Fruit fly (Drosophila melanogaster) whole organism, embryonic: ENCODE results near the gene CenB1A.

ENCODE experiments used
- Adf1 ChIP-seq: fragments of 200-800 bp; sonication (Bioruptor generic); IDR thresholded peaks from 2 replicates; pipeline ENCODE4 v1.3.6; 2022; ENCODE audit warnings: missing biosample characterization, missing genetic modification characterization
- Awh ChIP-seq: fragments of 200-800 bp; sonication (Bioruptor generic); IDR thresholded peaks from 2 replicates; pipeline ENCODE4, ENCODE4 v1.3.6; 2022; ENCODE audit warnings: missing biosample characterization, missing genetic modification characterization
- CG11085 ChIP-seq: fragments of 200-800 bp; sonication (Bioruptor generic); IDR thresholded peaks from 2 replicates; pipeline ENCODE4 v1.3.6; 2022; ENCODE audit warnings: missing biosample characterization, missing genetic modification characterization
- CG13424 ChIP-seq: fragments of 200-800 bp; sonication (Bioruptor generic); optimal IDR thresholded peaks from 2 replicates; lab custom pipeline; 2019; ENCODE audit warnings: missing biosample characterization, mild to moderate bottlenecking, missing genetic modification characterization, moderate library complexity
- CG14014 ChIP-seq: fragments of 200-800 bp; sonication (Bioruptor generic); IDR thresholded peaks from 2 replicates; pipeline ENCODE4 v1.3.6; 2022; ENCODE audit warnings: missing biosample characterization, missing genetic modification characterization
- CG15601 ChIP-seq: fragments of 200-800 bp; sonication (Bioruptor generic); optimal IDR thresholded peaks from 3 replicates; lab custom pipeline; 2019; ENCODE audit warnings: missing biosample characterization, mild to moderate bottlenecking, missing genetic modification characterization, moderate library complexity
- CG1603 ChIP-seq: fragments of 200-800 bp; sonication (Bioruptor generic); optimal IDR thresholded peaks from 2 replicates; lab custom pipeline; 2019; ENCODE audit warnings: missing biosample characterization, mild to moderate bottlenecking, missing genetic modification characterization, moderate library complexity
- CG17186 ChIP-seq: fragments of 200-800 bp; sonication (Bioruptor generic); optimal IDR thresholded peaks from 3 replicates; lab custom pipeline; 2017; ENCODE audit warnings: missing biosample characterization, missing genetic modification reagents, missing genetic modification characterization
- CG17568 ChIP-seq: fragments of 200-800 bp; sonication (Bioruptor generic); optimal IDR thresholded peaks from 2 replicates; lab custom pipeline; 2018; ENCODE audit warnings: missing biosample characterization, mild to moderate bottlenecking, missing genetic modification characterization, moderate library complexity
- CG18476 ChIP-seq: fragments of 200-800 bp; sonication (Bioruptor generic); optimal IDR thresholded peaks from 2 replicates; lab custom pipeline; 2016; ENCODE audit warnings: missing biosample characterization, mild to moderate bottlenecking, missing genetic modification characterization
- CG2120 ChIP-seq: fragments of 200-800 bp; sonication (Bioruptor generic); optimal IDR thresholded peaks from 3 replicates; lab custom pipeline; 2016; ENCODE audit warnings: missing biosample characterization, missing genetic modification characterization
- CG2129 ChIP-seq: fragments of 200-800 bp; sonication (Bioruptor generic); IDR thresholded peaks from 2 replicates; pipeline ENCODE4 v1.3.6; 2022; ENCODE audit warnings: missing biosample characterization, missing genetic modification characterization; ENCODE audit not compliant: partially characterized antibody
- CG2199 ChIP-seq: fragments of 200-800 bp; sonication (Bioruptor generic); IDR thresholded peaks from 3 replicates; pipeline ENCODE4 v1.3.6; 2022; ENCODE audit warnings: missing biosample characterization, missing genetic modification characterization
- CG33213 ChIP-seq: fragments of 200-800 bp; sonication (Bioruptor generic); optimal IDR thresholded peaks from 3 replicates; lab custom pipeline; 2016; ENCODE audit warnings: missing biosample characterization, missing genetic modification characterization
- CG4730 ChIP-seq: fragments of 200-800 bp; sonication (Bioruptor generic); IDR thresholded peaks from 2 replicates; pipeline ENCODE4 v1.3.6; 2022; ENCODE audit warnings: missing biosample characterization, missing genetic modification characterization
- CG6791 ChIP-seq: fragments of 200-800 bp; sonication (Bioruptor generic); IDR thresholded peaks from 3 replicates; pipeline ENCODE4 v1.3.6; 2022; ENCODE audit warnings: missing biosample characterization, missing genetic modification characterization; ENCODE audit not compliant: partially characterized antibody
- CG8388 ChIP-seq: fragments of 200-800 bp; sonication (Bioruptor generic); optimal IDR thresholded peaks from 2 replicates; lab custom pipeline; 2019; ENCODE audit warnings: missing biosample characterization, mild to moderate bottlenecking, missing genetic modification characterization, moderate library complexity
- CG9437 ChIP-seq: fragments of 200-800 bp; sonication (Bioruptor generic); optimal IDR thresholded peaks from 2 replicates; lab custom pipeline; 2018; ENCODE audit warnings: missing biosample characterization, mild to moderate bottlenecking, missing genetic modification characterization
- CG9727 ChIP-seq: fragments of 200-800 bp; sonication (Bioruptor generic); optimal IDR thresholded peaks from 3 replicates; lab custom pipeline; 2017; ENCODE audit warnings: missing biosample characterization, mild to moderate bottlenecking, missing genetic modification characterization
- CG9817 ChIP-seq: fragments of 200-800 bp; sonication (Bioruptor generic); optimal IDR thresholded peaks from 2 replicates; lab custom pipeline; 2018; ENCODE audit warnings: missing biosample characterization, mild to moderate bottlenecking, missing genetic modification characterization, moderate library complexity
- Dad ChIP-seq: fragments of 200-800 bp; sonication (Bioruptor generic); optimal IDR thresholded peaks from 3 replicates; lab custom pipeline; 2016; ENCODE audit warnings: missing biosample characterization, missing genetic modification characterization
- E2f2 ChIP-seq: fragments of 200-800 bp; sonication (Bioruptor generic); IDR thresholded peaks from 2 replicates; pipeline ENCODE4 v1.3.6; 2022; ENCODE audit warnings: missing biosample characterization, missing genetic modification characterization
- ERR ChIP-seq: fragments of 200-800 bp; sonication (Bioruptor generic); optimal IDR thresholded peaks from 2 replicates; lab custom pipeline; 2016; ENCODE audit warnings: missing biosample characterization, missing genetic modification characterization
- H2.0 ChIP-seq: fragments of 200-800 bp; sonication (Bioruptor generic); IDR thresholded peaks from 2 replicates; pipeline ENCODE4 v1.3.6; 2022; ENCODE audit warnings: missing biosample characterization, missing genetic modification characterization
- Lhr ChIP-seq: fragments of 200-800 bp; sonication (Bioruptor generic); optimal IDR thresholded peaks from 3 replicates; lab custom pipeline; 2017; ENCODE audit warnings: mild to moderate bottlenecking, missing biosample characterization, missing genetic modification reagents, missing genetic modification characterization
- Lpt ChIP-seq: fragments of >200 bp; optimal IDR thresholded peaks from 2 replicates; lab custom pipeline; 2018; ENCODE audit warnings: missing biosample characterization, missing genetic modification characterization
- MESR4 ChIP-seq: fragments of 200-800 bp; sonication (Bioruptor generic); optimal IDR thresholded peaks from 2 replicates; lab custom pipeline; 2018; ENCODE audit warnings: missing biosample characterization, mild to moderate bottlenecking, missing genetic modification characterization, moderate library complexity
- NfI ChIP-seq: fragments of 200-800 bp; sonication (Bioruptor generic); optimal IDR thresholded peaks from 3 replicates; lab custom pipeline; 2018; ENCODE audit warnings: missing biosample characterization, mild to moderate bottlenecking, missing genetic modification characterization, moderate library complexity
- Opbp ChIP-seq: fragments of 200-800 bp; sonication (Bioruptor generic); IDR thresholded peaks from 3 replicates; pipeline ENCODE4 v1.3.6; 2022; ENCODE audit warnings: missing biosample characterization, missing genetic modification characterization; ENCODE audit not compliant: partially characterized antibody
- PHDP ChIP-seq: fragments of 200-800 bp; sonication (Bioruptor generic); optimal IDR thresholded peaks from 3 replicates; lab custom pipeline; 2018; ENCODE audit warnings: missing biosample characterization, mild to moderate bottlenecking, missing genetic modification characterization, moderate library complexity
- Rfx ChIP-seq: fragments of 200-800 bp; sonication (Bioruptor generic); IDR thresholded peaks from 2 replicates; pipeline ENCODE4 v1.3.6; 2022; ENCODE audit warnings: missing biosample characterization, missing genetic modification characterization
- Xrp1 ChIP-seq: fragments of 200-800 bp; sonication (Bioruptor generic); IDR thresholded peaks from 2 replicates; pipeline ENCODE4 v1.3.6; 2022; ENCODE audit warnings: missing biosample characterization, missing genetic modification characterization
- bbx ChIP-seq: fragments of 200-800 bp; sonication (Bioruptor generic); IDR thresholded peaks from 2 replicates; pipeline ENCODE4 v1.3.6; 2022; ENCODE audit warnings: missing biosample characterization, missing genetic modification characterization; ENCODE audit not compliant: partially characterized antibody
- crp ChIP-seq, 2 experiments: fragments of 200-800 bp; sonication (Bioruptor generic); optimal IDR thresholded peaks; 2 replicates in 1 of 2; 3 replicates in 1 of 2; lab custom pipeline; 2017; ENCODE audit warnings: missing biosample characterization in 2 of 2, missing genetic modification characterization in 2 of 2, mild to moderate bottlenecking in 1 of 2, moderate library complexity in 1 of 2
- dimm ChIP-seq: fragments of 200-800 bp; sonication (Bioruptor generic); IDR thresholded peaks from 2 replicates; pipeline ENCODE4 v1.3.6; 2022; ENCODE audit warnings: missing biosample characterization, missing genetic modification characterization
- dmrt99B ChIP-seq: fragments of 200-800 bp; sonication (Bioruptor generic); optimal IDR thresholded peaks from 2 replicates; lab custom pipeline; 2018; ENCODE audit warnings: missing biosample characterization, mild to moderate bottlenecking, missing genetic modification characterization, moderate library complexity
- dpn ChIP-seq, 2 experiments: fragments of 200-800 bp; sonication (Bioruptor generic); optimal IDR thresholded peaks; 3 replicates each; lab custom pipeline; 2016; ENCODE audit warnings: missing biosample characterization in 2 of 2, missing genetic modification characterization in 2 of 2
- ems ChIP-seq: fragments of 200-800 bp; sonication (Bioruptor generic); optimal IDR thresholded peaks from 3 replicates; lab custom pipeline; 2016; ENCODE audit warnings: missing biosample characterization, missing genetic modification characterization
- fd102C ChIP-seq: fragments of 200-800 bp; sonication (Bioruptor generic); optimal IDR thresholded peaks from 2 replicates; lab custom pipeline; 2018; ENCODE audit warnings: missing biosample characterization, mild to moderate bottlenecking, missing genetic modification characterization, moderate library complexity
- jing ChIP-seq: fragments of 200-800 bp; sonication (Bioruptor generic); optimal IDR thresholded peaks from 2 replicates; lab custom pipeline; 2018; ENCODE audit warnings: missing biosample characterization, mild to moderate bottlenecking, missing genetic modification characterization
- kah ChIP-seq: fragments of 200-800 bp; sonication (Bioruptor generic); optimal IDR thresholded peaks from 2 replicates; lab custom pipeline; 2018; ENCODE audit warnings: missing biosample characterization, mild to moderate bottlenecking, missing genetic modification characterization
- lov ChIP-seq, 2 experiments: fragments of 200-800 bp in 1 of 2; fragments of >200 bp in 1 of 2; sonication (Bioruptor generic) in 1 of 2; IDR thresholded peaks in 1 of 2; optimal IDR thresholded peaks in 1 of 2; 2 replicates in 1 of 2; 3 replicates in 1 of 2; pipeline versions ENCODE4 v1.3.6 to Lab custom; 2017 to 2022; ENCODE audit warnings: missing biosample characterization in 1 of 2, missing genetic modification characterization in 1 of 2
- nmo ChIP-seq: fragments of 200-800 bp; sonication (Bioruptor generic); optimal IDR thresholded peaks from 2 replicates; lab custom pipeline; 2018; ENCODE audit warnings: missing biosample characterization, mild to moderate bottlenecking, missing genetic modification characterization, moderate library complexity
- tin ChIP-seq: fragments of 200-800 bp; sonication (Bioruptor generic); optimal IDR thresholded peaks from 3 replicates; lab custom pipeline; 2016; ENCODE audit warnings: missing biosample characterization, missing genetic modification characterization
- tna ChIP-seq: fragments of 200-800 bp; sonication (Bioruptor generic); IDR thresholded peaks from 2 replicates; pipeline ENCODE4 v1.3.6; 2022; ENCODE audit warnings: missing biosample characterization, missing genetic modification characterization; ENCODE audit not compliant: partially characterized antibody
- ttk ChIP-seq: fragments of 200-800 bp; sonication (Bioruptor generic); IDR thresholded peaks from 2 replicates; pipeline ENCODE4 v2.1.2; 2022; ENCODE audit warnings: missing biosample characterization, missing genetic modification characterization
- twi ChIP-seq: fragments of 200-800 bp; optimal IDR thresholded peaks from 2 replicates; lab custom pipeline; 2019; ENCODE audit warnings: missing biosample characterization, mild to moderate bottlenecking, missing genetic modification characterization, moderate library complexity
- vvl ChIP-seq: fragments of 200-800 bp; sonication (Bioruptor generic); IDR thresholded peaks from 2 replicates; pipeline ENCODE4 v1.3.6; 2022; ENCODE audit warnings: missing biosample characterization, missing genetic modification characterization
- wdn ChIP-seq: fragments of 200-800 bp; sonication (Bioruptor generic); IDR thresholded peaks from 2 replicates; pipeline ENCODE4 v1.3.6; 2022; ENCODE audit warnings: missing biosample characterization, missing genetic modification characterization

CenB1A gene

DNA sequence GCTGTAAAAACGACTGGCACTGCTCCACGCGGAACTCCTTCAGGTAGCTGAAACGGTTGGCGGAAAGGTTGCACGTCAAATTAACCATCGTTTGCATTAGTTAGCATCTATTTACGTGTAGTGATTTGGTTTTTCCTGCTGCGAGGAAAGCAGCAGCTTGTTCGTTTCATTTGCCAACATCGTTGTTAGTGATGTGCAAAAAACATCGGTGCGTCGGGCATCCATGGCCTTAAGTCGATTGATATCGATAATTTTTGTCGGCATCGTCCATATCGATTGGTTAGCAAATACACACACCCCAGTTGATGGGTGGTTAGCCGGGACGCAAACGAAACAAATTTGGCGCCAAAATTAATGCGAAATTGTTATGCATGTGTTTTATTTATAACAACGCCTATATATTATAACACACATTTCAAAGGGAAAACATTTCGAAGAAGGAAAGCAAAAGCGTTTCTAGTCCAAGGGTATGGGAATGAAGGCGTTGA lies 39.5 kb downstream of the CenB1A start, which contains the start of gene unk (continued):
- no peak for TF ChIP-seq tin (GFP tag; lab: Kevin White, UChicago)
- no peak for TF ChIP-seq Lpt (GFP tag; lab: Kevin White, UChicago)
- TF ChIP-seq Xrp1 (GFP tag; lab: Robert Waterston, UW): 0 out of 2 replicates have a peak, but pooled peaks have one; percentile 16
- TF ChIP-seq vvl (GFP tag; lab: Robert Waterston, UW): peak; percentile 80; the same call in 1 of the 2 replicates
- TF ChIP-seq CG9817 (tag; lab: Kevin White, UChicago): no peak
- no peak for TF ChIP-seq Awh (GFP tag; lab: Robert Waterston, UW)
- TF ChIP-seq Rfx: peak; percentile 77
- TF ChIP-seq CG1603: peak; percentile 80
- peak; percentile 56 for TF ChIP-seq CG2120 (GFP tag; lab: Kevin White, UChicago)
- TF ChIP-seq ttk (GFP tag; lab: Robert Waterston, UW): no peak
- no peak for TF ChIP-seq Dad
- TF ChIP-seq wdn: no peak
- peak; percentile 44 for TF ChIP-seq CG33213 (GFP tag; lab: Kevin White, UChicago)
- TF ChIP-seq ERR (GFP tag; lab: Kevin White, UChicago): peak; percentile 55
- peak; percentile 64 for TF ChIP-seq Lhr (GFP tag; lab: Kevin White, UChicago)
- no peak for TF ChIP-seq CG17568 (GFP tag; lab: Kevin White, UChicago)
- no peak for TF ChIP-seq kah (GFP tag; lab: Kevin White, UChicago)
- peak; percentile 94 for TF ChIP-seq CG2129 (GFP tag; lab: Robert Waterston, UW)
- peak; percentile 96 for TF ChIP-seq tna (GFP tag; lab: Robert Waterston, UW)
- TF ChIP-seq dmrt99B (tag; lab: Kevin White, UChicago): no peak
- TF ChIP-seq H2.0 (GFP tag; lab: Robert Waterston, UW): peak; percentile 14; the same call in 1 of the 2 replicates
- TF ChIP-seq CG9437 (GFP tag; lab: Kevin White, UChicago): no peak
- peak; percentile 8 to 51 for TF ChIP-seq dpn (GFP tag; optimal IDR thresholded peaks at IDR 0.05; lab: Kevin White, UChicago)
- no peak for TF ChIP-seq CG18476
- no peak for TF ChIP-seq CG4730 (GFP tag; lab: Robert Waterston, UW)
- TF ChIP-seq fd102C (GFP tag; lab: Kevin White, UChicago): no peak
- no peak for TF ChIP-seq CG11085
- peak; percentile 98 for TF ChIP-seq bbx (GFP tag; lab: Robert Waterston, UW)
- TF ChIP-seq CG8388 (GFP tag; lab: Kevin White, UChicago): no peak
- peak; percentile 95 for TF ChIP-seq E2f2
- peak; percentile 12; the same call in 1 of the 2 replicates for TF ChIP-seq CG14014 (GFP tag; lab: Robert Waterston, UW)
- peak; percentile 65; the same call in 1 of the 3 replicates for TF ChIP-seq CG2199
- TF ChIP-seq CG17186 (GFP tag; lab: Kevin White, UChicago): peak; percentile 41
- TF ChIP-seq PHDP (tag; lab: Kevin White, UChicago): no peak
- TF ChIP-seq CG6791: peak; percentile 97
- 0 out of 2 replicates have a peak, but pooled peaks have one; percentile 6 for TF ChIP-seq Adf1 (GFP tag; lab: Robert Waterston, UW)
- TF ChIP-seq nmo (GFP tag; lab: Kevin White, UChicago): peak; percentile 8
- no peak for TF ChIP-seq NfI
- TF ChIP-seq MESR4: peak; percentile 73
- TF ChIP-seq ems (GFP tag; lab: Kevin White, UChicago): peak; percentile 24
- peak; percentile 17 for TF ChIP-seq CG13424 (tag; lab: Kevin White, UChicago)
- TF ChIP-seq twi (tag; lab: Kevin White, UChicago): no peak
- TF ChIP-seq CG9727 (GFP tag; lab: Kevin White, UChicago): no peak
- peak in 1 of 2 experiments; percentile 16 for TF ChIP-seq crp (GFP tag; optimal IDR thresholded peaks at IDR 0.05; lab: Kevin White, UChicago)
- peak; percentile 99 for TF ChIP-seq Opbp (GFP tag; lab: Robert Waterston, UW)
- TF ChIP-seq dimm (GFP tag; lab: Robert Waterston, UW): no peak
- no peak for TF ChIP-seq jing
- no peak for TF ChIP-seq lov (optimal IDR thresholded peaks at IDR 0.05; lab: Kevin White, UChicago)
- TF ChIP-seq lov (GFP tag; IDR thresholded peaks at IDR 0.05; lab: Robert Waterston, UW): no peak
- peak; percentile 25 for TF ChIP-seq CG15601
